Fruit fly (Drosophila melanogaster): Measurements from ENCODE around the gene CG17378.

The CG17378 gene

dm6 chr2L:6797408-6797807, 23.6 kb downstream of the CG17378 start (continued):
- TF ChIP-seq CG8388 (GFP tag; optimal IDR thresholded peaks at IDR 0.05) (no peak), CG6254 (GFP tag; optimal IDR thresholded peaks at IDR 0.05) (no peak), Poxn (GFP tag; IDR thresholded peaks at IDR 0.05) (no peak), zen (tag; optimal IDR thresholded peaks at IDR 0.05) (peak; percentile 47), trem (tag; optimal IDR thresholded peaks at IDR 0.05) (peak; percentile 66), Trl (optimal IDR thresholded peaks at IDR 0.05) (no peak), Trl (GFP tag; optimal IDR thresholded peaks at IDR 0.05) (peak; percentile 53), ATbp (GFP tag; optimal IDR thresholded peaks at IDR 0.05) (no peak), pros (GFP tag; optimal IDR thresholded peaks at IDR 0.05) (no peak), CG4854 (GFP tag; optimal IDR thresholded peaks at IDR 0.05) (peak; percentile 56), gsb (GFP tag; IDR thresholded peaks at IDR 0.05) (no peak), CG14014 (GFP tag; IDR thresholded peaks at IDR 0.05) (0 out of 2 replicates have a peak, but pooled peaks have one; percentile 21), gcm (GFP tag; optimal IDR thresholded peaks at IDR 0.05) (no peak), emc (GFP tag; optimal IDR thresholded peaks at IDR 0.05) (no peak), C15 (GFP tag; IDR thresholded peaks at IDR 0.05) (0 out of 3 replicates have a peak, but pooled peaks have one; percentile 38), CG10959 (GFP tag; IDR thresholded peaks at IDR 0.05) (no peak), twi (tag; optimal IDR thresholded peaks at IDR 0.05) (no peak), toy (GFP tag; IDR thresholded peaks at IDR 0.05) (no peak), Ets97D (GFP tag; optimal IDR thresholded peaks at IDR 0.05) (peak; percentile 50), slou (GFP tag; optimal IDR thresholded peaks at IDR 0.05) (peak; percentile 55), Jarid2 (GFP tag; optimal IDR thresholded peaks at IDR 0.05) (peak; percentile 42), CG31224 (GFP tag; IDR thresholded peaks at IDR 0.05) (no peak), CG6813 (GFP tag; optimal IDR thresholded peaks at IDR 0.05) (no peak), tin (GFP tag; optimal IDR thresholded peaks at IDR 0.05) (peak; percentile 41), Blimp-1 (GFP tag; optimal IDR thresholded peaks at IDR 0.05) (no peak), pfk (GFP tag; optimal IDR thresholded peaks at IDR 0.05) (no peak), Mad (GFP tag; optimal IDR thresholded peaks at IDR 0.05) (peak; percentile 39)

- TF ChIP-seq CG12769 (tag; optimal IDR thresholded peaks at IDR 0.05) (no peak), NC2β (GFP tag; optimal IDR thresholded peaks at IDR 0.05) (no peak), usp (GFP tag; optimal IDR thresholded peaks at IDR 0.05) (no peak), gem (tag; optimal IDR thresholded peaks at IDR 0.05) (no peak), E2f1 (GFP tag; IDR thresholded peaks at IDR 0.05) (no peak), Atf-2 (GFP tag; optimal IDR thresholded peaks at IDR 0.05) (no peak), Oaz (GFP tag; IDR thresholded peaks at IDR 0.05) (no peak)
Measured at dm6 chr2L:6798762-6799246, 25.0 kb downstream of the CG17378 start, which contains the start of the genes nrv2 and CG43610. nrv2 (minus strand) TSS chr2L:6798862. CG43610 (plus strand) TSS chr2L:6799196.

dm6 chr2L:6799551-6799950, 25.7 kb downstream of the CG17378 start:
- TF ChIP-seq MBD-R2 (GFP tag; IDR thresholded peaks at IDR 0.05) (no peak), Lhr (GFP tag; optimal IDR thresholded peaks at IDR 0.05) (no peak), CG6791 (GFP tag; IDR thresholded peaks at IDR 0.05; ENCODE audit: partially characterized antibody) (peak; percentile 55; the same call in 1 of the 3 replicates), CG16813 (GFP tag; IDR thresholded peaks at IDR 0.05; ENCODE audit: partially characterized antibody) (peak; percentile 42; the same call in 2 of the 3 replicates), CG4360 (GFP tag; IDR thresholded peaks at IDR 0.05) (no peak), Fer1 (GFP tag; optimal IDR thresholded peaks at IDR 0.05) (no peak), Atf-2 (GFP tag; optimal IDR thresholded peaks at IDR 0.05) (no peak), dimm (GFP tag; IDR thresholded peaks at IDR 0.05) (no peak), Bdp1 (GFP tag; optimal IDR thresholded peaks at IDR 0.05) (peak; percentile 86), zen (tag; optimal IDR thresholded peaks at IDR 0.05) (no peak), HmgD (GFP tag; optimal IDR thresholded peaks at IDR 0.05) (no peak), sim (GFP tag; IDR thresholded peaks at IDR 0.05) (no peak), Antp (GFP tag; optimal IDR thresholded peaks at IDR 0.05) (no peak), amos (GFP tag; IDR thresholded peaks at IDR 0.05; ENCODE audit: partially characterized antibody) (peak; percentile 57; the same call in 1 of the 2 replicates), Opbp (GFP tag; IDR thresholded peaks at IDR 0.05; ENCODE audit: partially characterized antibody) (0 out of 3 replicates have a peak, but pooled peaks have one; percentile 33)
